Worm (Caenorhabditis elegans) whole organism, early embryonic: Measurements from ENCODE around the gene Y11D7A.19.
"Not testable (repeated sequence)": the region's sequence is repeated elsewhere in the genome, so short reads cannot be mapped to it uniquely, and the experiment has no call there.

Experiments used
- B0310.2 ChIP-seq: sonication (generic microtip); optimal IDR thresholded peaks from 2 replicates; lab custom pipeline; 2016; ENCODE audit warnings: mild to moderate bottlenecking, missing genetic modification characterization, missing compliant biosample characterization
- F13C5.2 ChIP-seq: sonication (generic microtip); optimal IDR thresholded peaks from 2 replicates; lab custom pipeline; 2017; ENCODE audit warnings: mild to moderate bottlenecking, missing genetic modification characterization, inconsistent platforms, missing compliant biosample characterization
- aly-1 ChIP-seq: sonication (generic microtip); optimal IDR thresholded peaks from 2 replicates; lab custom pipeline; 2016; ENCODE audit warnings: missing genetic modification characterization, missing compliant biosample characterization
- ama-1 ChIP-seq: fragments of 150-350 bp; optimal IDR thresholded peaks from 2 replicates; lab custom pipeline; 2014
- ceh-13 ChIP-seq: fragments of 200-800 bp; sonication (Bioruptor generic); optimal IDR thresholded peaks from 2 replicates; lab custom pipeline; 2018; ENCODE audit warnings: mild to moderate bottlenecking, missing genetic modification characterization, missing compliant biosample characterization
- ceh-36 ChIP-seq: sonication (generic microtip); optimal IDR thresholded peaks from 2 replicates; lab custom pipeline; 2016; ENCODE audit warnings: missing genetic modification characterization, inconsistent platforms, missing compliant biosample characterization
- ets-7 ChIP-seq: sonication (generic microtip); optimal IDR thresholded peaks from 2 replicates; lab custom pipeline; 2016; ENCODE audit warnings: missing genotype, missing genetic modification characterization, missing compliant biosample characterization
- flt-1 ChIP-seq: fragments of 200-800 bp; sonication (Bioruptor generic); IDR thresholded peaks from 2 replicates; pipeline ENCODE4 v1.3.6; 2022; ENCODE audit warnings: missing genetic modification characterization, missing compliant biosample characterization
- hmbx-1 ChIP-seq: sonication (generic microtip); optimal IDR thresholded peaks from 2 replicates; lab custom pipeline; 2016; ENCODE audit warnings: mild to moderate bottlenecking, missing genetic modification characterization, missing compliant biosample characterization
- hmg-4 ChIP-seq: fragments of 200-800 bp; sonication (Bioruptor generic); optimal IDR thresholded peaks from 2 replicates; lab custom pipeline; 2018; ENCODE audit warnings: mild to moderate bottlenecking, missing genetic modification characterization, missing compliant biosample characterization
- hnd-1 ChIP-seq: sonication (generic microtip); optimal IDR thresholded peaks from 2 replicates; lab custom pipeline; 2016; ENCODE audit warnings: missing genetic modification characterization, missing compliant biosample characterization
- pes-1 ChIP-seq: fragments of 200-800 bp; sonication (Bioruptor generic); IDR thresholded peaks from 2 replicates; pipeline ENCODE4 v1.3.6; 2022; ENCODE audit warnings: missing genetic modification reagents, missing genetic modification characterization, missing compliant biosample characterization
- scrt-1 ChIP-seq: fragments of 200-800 bp; sonication (Bioruptor generic); IDR thresholded peaks from 2 replicates; pipeline ENCODE4 v1.3.6; 2022; ENCODE audit warnings: missing genetic modification characterization, missing compliant biosample characterization
- sea-1 ChIP-seq: fragments of 200-800 bp; sonication (Bioruptor generic); conservative IDR thresholded peaks from 2 replicates; pipeline ENCODE4 v1.3.6; 2022; ENCODE audit warnings: missing genetic modification characterization, missing compliant biosample characterization
- tbx-11 ChIP-seq: fragments of 200-800 bp; sonication (Bioruptor generic); IDR thresholded peaks from 2 replicates; pipeline ENCODE4 v1.3.6; 2022; ENCODE audit warnings: missing genetic modification characterization, missing compliant biosample characterization
- tbx-37 ChIP-seq: fragments of 200-800 bp; sonication (Bioruptor generic); conservative IDR thresholded peaks from 2 replicates; pipeline ENCODE4 v1.3.6; 2022; ENCODE audit warnings: missing genetic modification reagents, missing genetic modification characterization, missing compliant biosample characterization
- tra-4 ChIP-seq: sonication (generic microtip); optimal IDR thresholded peaks from 2 replicates; lab custom pipeline; 2017; ENCODE audit warnings: missing genetic modification characterization, missing compliant biosample characterization

The Y11D7A.19 gene

ce11 chrIV:9266464-9266863 lies at the start of gene Y11D7A.19:
TSS of gene Y11D7A.19 (minus strand) at chrIV:9266564.
- TF ChIP-seq F13C5.2 (tag; lab: Kevin White, UChicago) (no peak), B0310.2 (no peak), ceh-13 (GFP tag; lab: Kevin White, UChicago) (no peak), hmg-4 (GFP tag; lab: Kevin White, UChicago) (no peak), sea-1 (no peak), ets-7 (tag; lab: Kevin White, UChicago) (no peak), hmbx-1 (tag; lab: Kevin White, UChicago) (no peak), pes-1 (no peak), tbx-37 (GFP tag; lab: Robert Waterston, UW) (no peak), tra-4 (tag; lab: Kevin White, UChicago) (no peak), flt-1 (GFP tag; lab: Robert Waterston, UW) (no peak), ceh-36 (no peak), scrt-1 (GFP tag; lab: Robert Waterston, UW) (no peak), tbx-11 (GFP tag; lab: Robert Waterston, UW) (no peak), ama-1 (lab: Kevin White, UChicago) (no peak), hnd-1 (no peak)

- not testable (repeated sequence) for TF ChIP-seq hnd-1; tra-4 (tag; lab: Kevin White, UChicago); ama-1 (lab: Kevin White, UChicago)
Measured at ce11 chrIV:9312827-9313226, 46.5 kb upstream of the Y11D7A.19 start, which contains the start of gene F49C12.7. TSS of gene F49C12.7 (minus strand) at chrIV:9312927.

ce11 chrIV:9310935-9311566 lies 44.7 kb upstream of the Y11D7A.19 start:
- TF ChIP-seq hmg-4 (GFP tag; lab: Kevin White, UChicago) (no peak), tbx-37 (GFP tag; lab: Robert Waterston, UW) (no peak), scrt-1 (GFP tag; lab: Robert Waterston, UW) (no peak), F13C5.2 (tag; lab: Kevin White, UChicago) (no peak), ama-1 (lab: Kevin White, UChicago) (no peak), tbx-11 (GFP tag; lab: Robert Waterston, UW) (no peak), flt-1 (GFP tag; lab: Robert Waterston, UW) (no peak), B0310.2 (no peak), hmbx-1 (tag; lab: Kevin White, UChicago) (no peak), ets-7 (tag; lab: Kevin White, UChicago) (no peak), ceh-36 (no peak), hnd-1 (no peak), pes-1 (no peak), tra-4 (tag; lab: Kevin White, UChicago) (no peak), aly-1 (tag; lab: Kevin White, UChicago) (no peak), ceh-13 (GFP tag; lab: Kevin White, UChicago) (no peak), sea-1 (no peak)

ce11 chrIV:9308975-9309374 lies 42.6 kb upstream of the Y11D7A.19 start, which contains the start of gene F49C12.6:
TSS of gene F49C12.6 (minus strand) at chrIV:9309075.
- TF ChIP-seq sea-1 (no peak), ama-1 (lab: Kevin White, UChicago) (no peak), ceh-36 (no peak), hmbx-1 (tag; lab: Kevin White, UChicago) (no peak), B0310.2 (no peak), aly-1 (tag; lab: Kevin White, UChicago) (no peak), scrt-1 (GFP tag; lab: Robert Waterston, UW) (no peak), flt-1 (GFP tag; lab: Robert Waterston, UW) (no peak), tra-4 (tag; lab: Kevin White, UChicago) (no peak), F13C5.2 (tag; lab: Kevin White, UChicago) (no peak), hnd-1 (no peak), pes-1 (no peak), ets-7 (tag; lab: Kevin White, UChicago) (no peak), tbx-37 (GFP tag; lab: Robert Waterston, UW) (no peak), tbx-11 (GFP tag; lab: Robert Waterston, UW) (no peak), hmg-4 (GFP tag; lab: Kevin White, UChicago) (no peak), ceh-13 (GFP tag; lab: Kevin White, UChicago) (no peak)

ce11 chrIV:9304617-9305016 lies 38.3 kb upstream of the Y11D7A.19 start, which contains the start of gene F49C12.5:
TSS of gene F49C12.5 (plus strand) at chrIV:9304917.
- TF ChIP-seq B0310.2 (no peak), flt-1 (GFP tag; lab: Robert Waterston, UW) (no peak), aly-1 (tag; lab: Kevin White, UChicago) (no peak), ceh-13 (GFP tag; lab: Kevin White, UChicago) (no peak), tbx-37 (GFP tag; lab: Robert Waterston, UW) (no peak), ets-7 (tag; lab: Kevin White, UChicago) (no peak), hmbx-1 (tag; lab: Kevin White, UChicago) (no peak), ceh-36 (no peak)

- TF ChIP-seq pes-1 (no peak), hmg-4 (GFP tag; lab: Kevin White, UChicago) (no peak), sea-1 (no peak), tbx-37 (GFP tag; lab: Robert Waterston, UW) (no peak), ceh-36 (no peak), flt-1 (GFP tag; lab: Robert Waterston, UW) (no peak), aly-1 (tag; lab: Kevin White, UChicago) (no peak), F13C5.2 (tag; lab: Kevin White, UChicago) (no peak), hmbx-1 (tag; lab: Kevin White, UChicago) (no peak), ets-7 (tag; lab: Kevin White, UChicago) (no peak), B0310.2 (no peak), tra-4 (tag; lab: Kevin White, UChicago) (no peak), ama-1 (lab: Kevin White, UChicago) (no peak)
Measured at ce11 chrIV:9303994-9304393, 37.6 kb upstream of the Y11D7A.19 start, which contains the start of gene F49C12.4. TSS of gene F49C12.4 (minus strand) at chrIV:9304094.

- TF ChIP-seq tbx-37 (GFP tag; lab: Robert Waterston, UW) (no peak), tra-4 (tag; lab: Kevin White, UChicago) (no peak)
Measured at ce11 chrIV:9300127-9300526, 33.8 kb upstream of the Y11D7A.19 start, which contains the start of gene F49C12.3. TSS of gene F49C12.3 (plus strand) at chrIV:9300427.
